Worm (Caenorhabditis elegans): ENCODE measurements around the gene ift-81.

ce11 chrX:5279170-5279635 is 19.2 kb upstream of the ift-81 start, which contains the start of gene Y34B4A.2:
- TF ChIP-seq cog-1 (tag; optimal IDR thresholded peaks at IDR 0.05) (no peak), flt-1 (GFP tag; IDR thresholded peaks at IDR 0.05) (0 out of 2 replicates have a peak, but pooled peaks have one; percentile 37), ref-1 (GFP tag; conservative IDR thresholded peaks at IDR 0.05) (no peak)
